Fruit fly (Drosophila melanogaster) whole organism, prepupa: ENCODE measurements around the gene CG4218.

Source experiments
- CG11762 ChIP-seq: fragments of 200-800 bp; sonication (Bioruptor generic); optimal IDR thresholded peaks from 3 replicates; lab custom pipeline; 2016; ENCODE audit warnings: missing biosample characterization, missing genetic modification characterization; ENCODE audit not compliant: insufficient read depth
- CG11902 ChIP-seq: fragments of 200-800 bp; sonication (Bioruptor generic); optimal IDR thresholded peaks from 3 replicates; lab custom pipeline; 2016; ENCODE audit warnings: missing biosample characterization, missing genetic modification characterization
- CG6276 ChIP-seq: fragments of 200-800 bp; sonication (Bioruptor generic); optimal IDR thresholded peaks from 2 replicates; lab custom pipeline; 2017; ENCODE audit warnings: missing biosample characterization, mild to moderate bottlenecking, missing genetic modification characterization
- CG7368 ChIP-seq: fragments of 200-800 bp; sonication (Bioruptor generic); optimal IDR thresholded peaks from 3 replicates; lab custom pipeline; 2016; ENCODE audit warnings: missing biosample characterization, missing genetic modification characterization
- Eip78C ChIP-seq: fragments of 200-800 bp; sonication (Bioruptor generic); peaks from one replicate; lab custom pipeline; 2016; ENCODE audit warnings: missing biosample characterization, missing genetic modification characterization
- Gug ChIP-seq: fragments of 200-800 bp; sonication (Bioruptor generic); IDR thresholded peaks from 2 replicates; pipeline ENCODE4 v1.3.6; 2022; ENCODE audit warnings: missing biosample characterization, missing genetic modification characterization
- Hr38 ChIP-seq: sonication (Bioruptor generic); optimal IDR thresholded peaks from 2 replicates; lab custom pipeline; 2016; ENCODE audit warnings: missing biosample characterization, missing genetic modification characterization
- OdsH ChIP-seq: fragments of 200-800 bp; sonication (Bioruptor generic); optimal IDR thresholded peaks from 3 replicates; lab custom pipeline; 2016; ENCODE audit warnings: missing biosample characterization, missing genetic modification characterization
- Sox14 ChIP-seq: fragments of 200-800 bp; sonication (Bioruptor generic); optimal IDR thresholded peaks from 3 replicates; lab custom pipeline; 2016; ENCODE audit warnings: missing biosample characterization, missing genetic modification characterization
- dsx ChIP-seq: fragments of 200-800 bp; optimal IDR thresholded peaks from 3 replicates; lab custom pipeline; 2019; ENCODE audit warnings: missing biosample characterization, mild to moderate bottlenecking, missing genetic modification characterization, moderate library complexity; ENCODE audit not compliant: poor library complexity, severe bottlenecking
- spab ChIP-seq: fragments of 200-800 bp; sonication (Bioruptor generic); optimal IDR thresholded peaks from 2 replicates; lab custom pipeline; 2017; ENCODE audit warnings: missing biosample characterization, mild to moderate bottlenecking, missing genetic modification characterization, missing genetic modification reagents

dm6 chr2L:14517997-14518559, 30.8 kb downstream of the CG4218 start:
- TF ChIP-seq spab (GFP tag; lab: Kevin White, UChicago) (no peak), Sox14 (GFP tag; lab: Kevin White, UChicago) (no peak), CG6276 (no peak), OdsH (GFP tag; lab: Kevin White, UChicago) (no peak), CG11902 (GFP tag; lab: Kevin White, UChicago) (no peak), Hr38 (GFP tag; lab: Kevin White, UChicago) (no peak), CG7368 (GFP tag; lab: Kevin White, UChicago) (no peak), Gug (no peak), CG11762 (GFP tag; lab: Kevin White, UChicago) (no peak), Eip78C (GFP tag; lab: Kevin White, UChicago) (no peak), dsx (GFP tag; lab: Kevin White, UChicago) (no peak)
